Fruit fly (Drosophila melanogaster): ENCODE results near the gene Jig.
A peak's percentile ranks its signal among the peaks of the same experiment; 100 is the strongest.

The Jig gene

dm6 chr3R:14590753-14591535 lies 30.2 kb downstream of the Jig start (continued):
- TF ChIP-seq CG15011 (GFP tag; optimal IDR thresholded peaks at IDR 0.05) (peak; percentile 48), CG4854 (GFP tag; optimal IDR thresholded peaks at IDR 0.05) (no peak), tna (GFP tag; IDR thresholded peaks at IDR 0.05; ENCODE audit: partially characterized antibody) (no peak), maf-S (GFP tag; optimal IDR thresholded peaks at IDR 0.05) (no peak), gcm2 (GFP tag; optimal IDR thresholded peaks at IDR 0.05) (no peak), CG33557 (GFP tag; optimal IDR thresholded peaks at IDR 0.05) (peak; percentile 98), Atf3 (GFP tag; optimal IDR thresholded peaks at IDR 0.05) (no peak), Taf1 (GFP tag; IDR thresholded peaks at IDR 0.05) (no peak), da (GFP tag; optimal IDR thresholded peaks at IDR 0.05) (no peak), CG11085 (GFP tag; IDR thresholded peaks at IDR 0.05) (no peak), CG8944 (GFP tag; optimal IDR thresholded peaks at IDR 0.05) (no peak), gce (GFP tag; IDR thresholded peaks at IDR 0.05) (0 out of 3 replicates have a peak, but pooled peaks have one; percentile 20), CG6791 (GFP tag; IDR thresholded peaks at IDR 0.05; ENCODE audit: partially characterized antibody) (no peak), CG4820 (GFP tag; optimal IDR thresholded peaks at IDR 0.05) (peak; percentile 85), Hmr (GFP tag; optimal IDR thresholded peaks at IDR 0.05) (peak; percentile 28), CG5953 (GFP tag; IDR thresholded peaks at IDR 0.05) (no peak; the same call in 1 of the 2 replicates), Lpt (GFP tag; optimal IDR thresholded peaks at IDR 0.05) (no peak), HLH4C (GFP tag; IDR thresholded peaks at IDR 0.05; ENCODE audit: partially characterized antibody) (no peak), yki (optimal IDR thresholded peaks at IDR 0.05) (no peak), bbx (GFP tag; IDR thresholded peaks at IDR 0.05; ENCODE audit: partially characterized antibody) (no peak), slou (GFP tag; optimal IDR thresholded peaks at IDR 0.05) (peak; percentile 4), Oli (tag; optimal IDR thresholded peaks at IDR 0.05) (peak; percentile 90), CG4282 (GFP tag; optimal IDR thresholded peaks at IDR 0.05) (no peak), CG8089 (GFP tag; optimal IDR thresholded peaks at IDR 0.05) (no peak), disco-r (GFP tag; optimal IDR thresholded peaks at IDR 0.05) (no peak), CG12104 (GFP tag; optimal IDR thresholded peaks at IDR 0.05) (peak; percentile 85), Abd-B (GFP tag; optimal IDR thresholded peaks at IDR 0.05) (peak; percentile 79), PHDP (tag; optimal IDR thresholded peaks at IDR 0.05) (peak; percentile 78), CG10565 (GFP tag; optimal IDR thresholded peaks at IDR 0.05) (no peak), pzg (GFP tag; optimal IDR thresholded peaks at IDR 0.05) (no peak), Bteb2 (GFP tag; optimal IDR thresholded peaks at IDR 0.05) (no peak), CG1792 (GFP tag; optimal IDR thresholded peaks at IDR 0.05) (no peak), sd (tag; optimal IDR thresholded peaks at IDR 0.05) (peak; percentile 40), bowl (GFP tag; IDR thresholded peaks at IDR 0.05) (no peak), pum (GFP tag; optimal IDR thresholded peaks at IDR 0.05) (peak; percentile 25), Stat92E (GFP tag; optimal IDR thresholded peaks at IDR 0.05) (peak in 1 of 3 experiments; percentile 92), gem (tag; optimal IDR thresholded peaks at IDR 0.05) (peak; percentile 96), hth (optimal IDR thresholded peaks at IDR 0.05) (no peak), CG4360 (GFP tag; IDR thresholded peaks at IDR 0.05) (peak; percentile 69), gcm (GFP tag; optimal IDR thresholded peaks at IDR 0.05) (peak; percentile 96), pita (GFP tag; optimal IDR thresholded peaks at IDR 0.05) (no peak), CG1832 (GFP tag; optimal IDR thresholded peaks at IDR 0.05) (peak; percentile 67), stwl (tag; optimal IDR thresholded peaks at IDR 0.05) (peak; percentile 65), CG1603 (tag; optimal IDR thresholded peaks at IDR 0.05) (peak; percentile 54), CG31224 (GFP tag; IDR thresholded peaks at IDR 0.05) (peak; percentile 34; the same call in 1 of the 2 replicates), Atf-2 (GFP tag; optimal IDR thresholded peaks at IDR 0.05) (peak; percentile 45), Lim3 (GFP tag; IDR thresholded peaks at IDR 0.05) (no peak), lilli (GFP tag; optimal IDR thresholded peaks at IDR 0.05) (peak; percentile 29), Six4 (GFP tag; optimal IDR thresholded peaks at IDR 0.05) (peak; percentile 80), sisA (GFP tag; IDR thresholded peaks at IDR 0.05) (peak; percentile 82)
